ENCODE assay signal across 1 worm cellular context in the genomic region with DNA sequence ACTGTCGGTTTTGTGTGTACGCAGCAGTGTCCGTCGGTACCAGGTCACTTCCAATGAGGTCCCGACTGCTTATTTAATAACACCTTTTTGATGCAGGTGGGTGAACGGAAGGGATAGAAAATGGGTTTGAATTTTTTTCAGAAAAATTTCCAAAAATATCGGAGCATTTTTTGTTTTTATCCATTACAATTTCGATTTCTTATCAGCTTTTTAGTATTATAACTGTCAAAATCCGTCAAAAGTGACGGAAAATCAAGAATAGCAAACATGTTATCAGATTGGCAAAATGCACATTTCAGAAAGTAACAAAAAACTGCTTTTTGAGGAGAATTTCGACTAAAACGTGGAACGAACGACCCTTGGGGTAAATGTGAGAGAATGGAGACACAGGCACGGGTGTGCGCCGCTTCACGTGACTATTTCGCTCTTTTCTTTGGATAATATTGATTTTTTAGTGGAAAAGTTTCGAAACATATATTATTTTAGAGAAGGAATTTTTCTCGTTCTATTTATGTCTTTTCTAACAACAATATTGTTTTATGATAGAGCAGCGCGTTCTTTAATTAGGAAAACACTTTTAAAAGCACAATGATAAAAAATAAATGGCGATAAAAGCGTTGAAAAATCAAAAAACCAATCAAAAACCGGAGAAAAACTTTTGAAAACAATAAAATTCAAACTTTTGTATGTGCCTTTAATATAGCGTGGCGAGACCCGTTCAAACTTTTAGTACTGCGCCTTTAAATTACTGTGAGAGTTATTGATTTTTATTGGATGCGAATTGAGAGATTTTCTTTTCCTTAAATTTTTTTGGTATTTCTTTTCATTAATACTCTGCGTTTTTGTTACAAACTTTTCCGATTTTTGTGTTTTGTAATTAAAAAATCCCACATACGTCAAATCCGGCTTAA.
TF ChIP-seq lines count a peak whose summit lies in the region.

A gene (plus strand): TSS at position 51 of the 911 bp plus-strand sequence.

TF ChIP-seq in whole organism, L1 larva, 84 proteins besides CTCF, POLR2A, EP300 and RAD21 (continued from another document):
- TF ChIP-seq lsy-2 (tag; optimal IDR thresholded peaks at IDR 0.05; lab: Kevin White, UChicago) (peak in 1 of 2 experiments; percentile 11), ama-1 (optimal IDR thresholded peaks at IDR 0.05; lab: Kevin White, UChicago) (no peak), ceh-82 (tag; optimal IDR thresholded peaks at IDR 0.05; lab: Kevin White, UChicago) (peak in 1 of 3 experiments; percentile 6), ces-1 (GFP tag; optimal IDR thresholded peaks at IDR 0.05; lab: Kevin White, UChicago) (no peak), aly-2 (tag; optimal IDR thresholded peaks at IDR 0.05; lab: Kevin White, UChicago) (no peak), nhr-84 (tag; optimal IDR thresholded peaks at IDR 0.05; lab: Kevin White, UChicago) (no peak), sup-37 (GFP tag; optimal IDR thresholded peaks at IDR 0.05; lab: Kevin White, UChicago) (no peak), snpc-4 (tag; optimal IDR thresholded peaks at IDR 0.05; lab: Kevin White, UChicago) (no peak), C16A3.4 (tag; optimal IDR thresholded peaks at IDR 0.05; lab: Kevin White, UChicago) (no peak), nhr-19 (GFP tag; conservative IDR thresholded peaks at IDR 0.05; lab: Robert Waterston, UW) (no peak), Y116A8C.19 (tag; optimal IDR thresholded peaks at IDR 0.05; lab: Kevin White, UChicago; ENCODE audit: borderline replicate concordance) (no peak), grh-1 (GFP tag; IDR thresholded peaks at IDR 0.05; lab: Robert Waterston, UW) (no peak), zag-1 (tag; optimal IDR thresholded peaks at IDR 0.05; lab: Kevin White, UChicago) (no peak), nhr-77 (tag; optimal IDR thresholded peaks at IDR 0.05; lab: Kevin White, UChicago) (no peak), egl-27 (tag; optimal IDR thresholded peaks at IDR 0.05; lab: Kevin White, UChicago) (no peak), hlh-17 (GFP tag; optimal IDR thresholded peaks at IDR 0.05; lab: Kevin White, UChicago; ENCODE audit: borderline replicate concordance) (no peak), hlh-4 (tag; optimal IDR thresholded peaks at IDR 0.05; lab: Kevin White, UChicago) (no peak), dpl-1 (GFP tag; optimal IDR thresholded peaks at IDR 0.05; lab: Kevin White, UChicago) (peak in 1 of 3 experiments; percentile 25), snu-23 (GFP tag; optimal IDR thresholded peaks at IDR 0.05; lab: Kevin White, UChicago) (peak; percentile 51), tlp-1 (tag; optimal IDR thresholded peaks at IDR 0.05; lab: Kevin White, UChicago) (no peak), ztf-4 (tag; optimal IDR thresholded peaks at IDR 0.05; lab: Kevin White, UChicago) (no peak), lin-35 (GFP tag; optimal IDR thresholded peaks at IDR 0.05; lab: Kevin White, UChicago) (peak in 1 of 2 experiments; percentile 14)
